Fruit fly (Drosophila melanogaster) S2 (cell line): ENCODE data around the gene aus.

ENCODE experiments used
- CG8478 ChIP-seq: fragments of >200 bp; optimal IDR thresholded peaks from 2 replicates; lab custom pipeline; 2018
- CTCF ChIP-seq, 2 experiments: fragments of >200 bp; optimal IDR thresholded peaks; 2 replicates each; lab custom pipeline; 2018

The aus gene

DNA sequence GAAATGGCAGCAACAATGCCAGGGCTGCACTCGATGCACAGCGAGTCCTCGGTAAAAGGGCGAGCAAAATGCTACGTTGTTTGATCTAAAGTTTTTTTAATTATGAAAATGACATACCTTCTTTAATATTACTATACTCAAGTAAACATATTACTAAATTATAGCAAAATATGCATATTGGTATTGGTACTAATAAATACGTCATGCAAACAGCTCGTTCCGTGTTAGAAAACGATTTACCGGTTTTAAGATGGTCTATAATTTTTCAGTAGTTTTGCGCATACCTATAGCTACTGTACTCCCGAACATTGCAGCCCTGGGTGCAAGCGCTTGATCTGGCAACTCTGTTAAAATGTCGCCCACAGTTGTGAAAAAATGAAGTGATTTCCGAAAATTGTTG, 15.9 kb upstream of the aus start:
- no peak for TF ChIP-seq CTCF (optimal IDR thresholded peaks at IDR 0.05; lab: Kevin White, UChicago)

dm6 chr3R:21360192-21360535, 10.8 kb upstream of the aus start:
- TF ChIP-seq CG8478 (lab: Kevin White, UChicago) (no peak), CTCF (optimal IDR thresholded peaks at IDR 0.05; lab: Kevin White, UChicago) (no peak)

DNA sequence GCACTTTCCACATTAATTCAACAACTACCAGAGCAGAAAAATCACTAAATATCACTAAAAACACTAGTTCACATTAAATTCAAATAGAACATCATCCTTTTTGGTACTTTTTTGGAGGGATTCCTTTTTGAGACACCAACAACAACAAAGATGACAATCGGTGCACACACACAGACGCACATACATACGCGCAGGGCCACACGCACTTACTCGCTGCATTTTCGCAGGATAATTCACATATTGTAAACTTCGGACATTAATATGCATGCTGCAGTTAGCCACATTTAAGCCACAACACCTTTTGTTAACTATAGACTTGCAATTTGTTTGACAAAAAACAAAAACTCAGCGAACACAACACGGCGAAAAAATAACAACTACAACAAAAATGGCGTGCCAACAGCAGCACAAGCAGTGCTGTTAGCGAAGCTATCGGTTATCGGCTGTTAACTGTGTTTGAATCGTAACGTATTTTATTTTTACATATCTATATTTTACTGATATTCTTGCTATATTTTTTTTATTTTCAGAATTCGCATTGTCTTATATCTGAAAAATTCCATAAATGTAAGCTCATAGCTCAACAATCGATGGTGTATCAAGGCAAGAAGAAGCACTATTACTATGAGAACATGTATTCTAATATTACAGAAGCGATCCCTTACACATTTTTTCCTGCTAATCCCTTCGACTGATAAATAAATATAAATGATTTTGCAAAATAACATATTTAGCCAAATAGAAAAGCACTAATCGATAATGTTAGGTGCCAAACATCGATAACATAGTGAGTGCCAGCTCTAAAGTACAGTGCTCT, 10.2 kb upstream of the aus start:
- TF ChIP-seq CTCF (optimal IDR thresholded peaks at IDR 0.05; lab: Kevin White, UChicago) (no peak), CG8478 (lab: Kevin White, UChicago) (no peak)

DNA sequence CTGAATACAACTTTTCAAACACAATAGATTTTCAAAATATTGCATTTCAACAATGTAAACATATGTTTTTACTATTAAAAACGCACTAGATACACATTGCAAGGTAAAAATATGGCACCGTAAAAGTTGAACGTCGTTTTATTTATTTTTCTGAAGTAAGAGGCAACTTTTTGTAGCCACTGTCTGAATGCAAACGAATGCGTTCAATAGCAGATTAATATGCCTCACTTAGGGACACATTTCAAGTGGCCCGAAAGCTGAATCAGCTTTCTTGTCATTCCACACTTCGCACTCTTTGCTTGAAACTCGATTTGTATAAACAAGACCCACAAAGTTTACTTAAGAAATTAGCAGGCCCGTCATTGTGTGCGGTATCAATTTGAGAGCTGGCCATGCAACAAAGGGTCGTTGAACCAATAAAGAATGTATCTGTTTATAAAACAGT, 491 bp upstream of the aus start:
- TF ChIP-seq CTCF (optimal IDR thresholded peaks at IDR 0.05; lab: Kevin White, UChicago), result no peak
- TF ChIP-seq CG8478 (lab: Kevin White, UChicago), result no peak

- no peak for TF ChIP-seq CTCF (optimal IDR thresholded peaks at IDR 0.05; lab: Kevin White, UChicago)
- no peak for TF ChIP-seq CG8478 (lab: Kevin White, UChicago)
Observed at dm6 chr3R:21348367-21349038, 898 bp downstream of the aus start.

- TF ChIP-seq CG8478 (lab: Kevin White, UChicago) (no peak), CTCF (optimal IDR thresholded peaks at IDR 0.05; lab: Kevin White, UChicago) (no peak)
Observed at dm6 chr3R:21347815-21348186, 1.6 kb downstream of the aus start.

DNA sequence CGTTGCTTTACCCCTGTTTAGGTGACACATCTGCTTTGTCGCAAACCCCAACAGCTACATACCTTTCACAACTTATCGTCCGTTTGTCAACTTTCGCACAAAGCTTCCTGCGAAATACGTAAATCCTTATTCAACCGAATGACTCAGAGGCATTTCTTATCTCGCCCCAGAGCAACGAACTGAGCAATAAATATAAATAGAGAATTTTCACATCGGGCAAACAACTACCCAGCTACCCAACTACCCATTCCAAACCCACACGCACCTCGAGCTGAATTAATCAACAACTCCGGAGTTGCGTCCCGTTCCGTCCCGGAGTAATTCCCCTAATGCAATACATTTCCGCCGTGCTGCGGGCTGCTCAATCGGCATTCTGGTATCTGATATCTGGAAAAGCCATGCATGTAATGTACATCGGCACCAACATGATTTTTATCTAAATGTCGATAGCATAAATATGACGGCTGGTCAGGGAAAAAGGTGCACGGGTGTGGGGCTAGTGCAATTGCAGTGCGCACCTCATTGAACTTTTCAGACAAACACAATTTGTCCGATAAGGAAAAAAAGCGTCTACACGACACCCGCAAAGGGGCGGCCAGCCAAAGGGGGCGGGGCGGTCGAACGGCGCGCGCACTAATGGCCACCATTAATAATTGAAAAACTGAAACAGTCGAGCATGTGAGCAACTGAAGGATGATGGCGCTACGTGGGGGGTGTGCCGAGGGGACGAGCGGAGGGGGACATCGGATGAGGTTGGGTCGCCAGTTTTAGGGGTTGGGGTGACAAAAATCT, 2.2 kb downstream of the aus start:
- TF ChIP-seq CTCF (optimal IDR thresholded peaks at IDR 0.05; lab: Kevin White, UChicago), result no peak
- no peak for TF ChIP-seq CG8478 (lab: Kevin White, UChicago)

DNA sequence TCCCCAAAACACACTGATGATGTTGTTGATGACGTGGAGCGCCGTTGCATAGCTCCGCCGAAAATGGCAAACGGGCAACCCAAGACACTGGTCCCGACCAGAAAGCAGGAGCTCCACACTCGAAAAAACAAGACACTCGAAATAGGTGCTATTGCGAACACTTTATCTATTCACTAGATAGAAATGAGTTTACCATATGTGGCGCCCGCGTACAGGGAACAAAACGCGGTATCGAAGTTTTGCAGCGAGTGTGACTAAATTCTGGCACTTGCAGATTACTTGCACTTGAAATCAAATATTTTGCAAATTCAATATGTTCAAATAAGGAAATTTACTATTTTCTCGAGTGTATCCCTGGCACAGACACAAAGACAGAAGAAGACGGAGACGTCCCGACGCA, 4.4 kb downstream of the aus start:
- TF ChIP-seq CG8478 (lab: Kevin White, UChicago) (no peak), CTCF (optimal IDR thresholded peaks at IDR 0.05; lab: Kevin White, UChicago) (no peak)

dm6 chr3R:21343229-21343628, 6.2 kb downstream of the aus start:
- TF ChIP-seq CG8478 (lab: Kevin White, UChicago), result no peak
- TF ChIP-seq CTCF (optimal IDR thresholded peaks at IDR 0.05; lab: Kevin White, UChicago), result no peak

dm6 chr3R:21339448-21340268, 9.7 kb downstream of the aus start:
- TF ChIP-seq CTCF (optimal IDR thresholded peaks at IDR 0.05; lab: Kevin White, UChicago) (no peak), CG8478 (lab: Kevin White, UChicago) (no peak)

DNA sequence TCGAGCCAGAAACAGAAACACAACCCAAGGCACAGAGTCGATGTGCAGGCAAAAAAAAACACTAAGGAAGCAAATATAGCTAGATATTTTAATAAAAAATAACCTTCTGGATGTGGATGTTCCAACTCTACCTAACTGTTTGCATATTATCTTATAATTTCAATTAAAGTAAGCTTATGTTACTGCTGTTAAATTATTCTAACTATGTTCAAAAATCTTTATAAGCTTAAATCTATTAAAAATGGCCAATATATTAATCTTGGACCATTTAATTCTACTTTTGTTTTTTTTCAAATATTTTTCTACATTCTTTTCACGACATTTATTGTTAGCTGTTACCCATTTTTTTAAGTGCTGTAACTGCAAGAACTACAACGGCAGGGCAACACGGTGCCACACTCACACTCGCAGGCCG, 10.4 kb downstream of the aus start:
- TF ChIP-seq CG8478 (lab: Kevin White, UChicago) (no peak), CTCF (optimal IDR thresholded peaks at IDR 0.05; lab: Kevin White, UChicago) (no peak)

dm6 chr3R:21338313-21338921, 11.0 kb downstream of the aus start:
- TF ChIP-seq CTCF (optimal IDR thresholded peaks at IDR 0.05; lab: Kevin White, UChicago) (no peak), CG8478 (lab: Kevin White, UChicago) (no peak)

DNA sequence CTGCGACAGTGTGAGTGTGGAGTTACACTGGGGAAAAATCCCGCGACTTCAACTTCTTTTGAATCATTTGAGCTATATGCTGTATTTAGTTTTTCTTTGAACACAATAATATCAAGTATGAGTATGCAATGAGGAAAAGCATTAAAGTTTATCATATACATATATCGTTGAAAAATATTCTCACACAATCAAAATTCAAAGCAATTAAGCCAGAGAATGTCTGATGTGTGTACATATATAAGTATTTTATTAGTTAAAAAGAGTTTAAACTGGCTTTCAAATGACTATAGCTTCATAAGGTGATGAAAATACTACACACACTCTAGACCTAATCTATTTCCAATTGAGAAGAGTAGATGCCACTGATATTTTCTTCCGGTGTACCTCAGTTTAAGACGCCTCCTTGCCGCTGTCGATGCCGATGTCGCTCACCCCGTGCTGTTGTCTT, 12.6 kb downstream of the aus start:
- TF ChIP-seq CG8478 (lab: Kevin White, UChicago) (no peak), CTCF (optimal IDR thresholded peaks at IDR 0.05; lab: Kevin White, UChicago) (no peak)

DNA sequence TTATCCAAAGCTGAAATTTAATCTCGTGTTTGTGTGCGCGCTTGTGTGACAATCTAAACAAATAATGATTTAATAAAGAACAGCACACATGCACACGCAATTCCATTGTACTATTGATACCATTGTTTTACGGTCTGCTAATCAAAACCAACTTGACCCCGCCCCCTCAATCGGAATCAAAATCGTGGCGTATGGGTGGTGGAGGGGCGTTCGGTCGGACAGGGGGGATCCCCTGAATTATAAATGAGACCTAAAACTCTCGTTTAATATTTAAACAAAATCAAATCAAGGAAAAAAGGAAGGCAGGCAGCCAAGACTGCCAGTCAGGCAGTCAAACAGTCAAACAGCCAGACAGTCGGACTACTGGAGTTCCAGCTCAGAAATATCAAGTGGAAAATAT, 18.2 kb downstream of the aus start:
- TF ChIP-seq CTCF (optimal IDR thresholded peaks at IDR 0.05; lab: Kevin White, UChicago) (no peak), CG8478 (lab: Kevin White, UChicago) (no peak)
